Fruit fly (Drosophila melanogaster): ENCODE data around the gene ssp6.

DNA sequence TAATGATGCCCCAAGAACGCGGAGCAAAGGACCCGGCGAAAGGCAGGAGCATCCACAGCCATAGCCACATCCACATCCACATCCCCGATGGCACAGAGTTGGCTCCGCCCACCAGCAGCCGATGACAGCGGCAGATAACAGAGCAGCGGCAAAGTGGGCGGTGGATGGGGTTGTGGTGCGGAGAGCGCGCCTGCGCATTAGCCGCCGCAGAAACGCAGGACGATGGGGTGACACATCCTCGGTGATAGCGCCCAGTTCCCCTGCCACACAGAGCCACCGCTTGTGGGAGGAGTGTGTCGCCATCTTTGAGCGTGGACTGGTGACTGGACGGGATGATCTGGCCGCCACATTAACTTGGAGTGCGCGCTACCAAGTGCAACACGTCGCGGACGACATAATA is 20.7 kb downstream of the ssp6 start, which contains the start of gene Ets65A:
- TF ChIP-seq EcR (GFP tag; optimal IDR thresholded peaks at IDR 0.05) (no peak), CG8159 (tag; optimal IDR thresholded peaks at IDR 0.05) (no peak), Snoo (tag; optimal IDR thresholded peaks at IDR 0.05) (no peak), Pif1A (GFP tag; optimal IDR thresholded peaks at IDR 0.05) (no peak), fd96Ca (GFP tag; IDR thresholded peaks at IDR 0.05) (no peak), CG14655 (GFP tag; optimal IDR thresholded peaks at IDR 0.05) (no peak), CG17806 (tag; optimal IDR thresholded peaks at IDR 0.05) (no peak), CG13204 (GFP tag; optimal IDR thresholded peaks at IDR 0.05) (no peak), Ets98B (GFP tag; IDR thresholded peaks at IDR 0.05) (no peak), CG15710 (tag; optimal IDR thresholded peaks at IDR 0.05) (no peak), CG9948 (tag; optimal IDR thresholded peaks at IDR 0.05) (no peak), D1 (tag; optimal IDR thresholded peaks at IDR 0.05) (no peak), CG8301 (tag; optimal IDR thresholded peaks at IDR 0.05) (no peak), rn (GFP tag; IDR thresholded peaks at IDR 0.05) (no peak)
